Worm (Caenorhabditis elegans): ENCODE data around the gene Y57G11C.48.

The Y57G11C.48 gene

DNA sequence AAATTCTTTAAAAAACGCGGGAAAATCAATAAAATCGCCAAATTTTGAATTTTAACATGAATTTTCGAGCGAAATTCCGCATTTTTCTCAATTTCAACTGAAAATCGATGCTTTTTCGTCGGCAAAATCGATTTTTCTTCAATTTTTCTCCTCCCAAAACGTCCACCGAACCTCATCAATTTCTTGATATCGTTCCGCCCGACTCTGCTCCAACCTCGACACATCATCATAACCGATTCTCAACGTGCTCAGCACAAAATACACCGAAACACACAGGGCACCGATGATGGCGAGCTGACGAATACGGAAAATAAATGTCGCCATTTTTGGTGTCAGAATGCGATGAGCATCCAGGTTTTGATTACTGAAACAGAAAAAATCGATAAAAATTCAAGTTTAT is 14.4 kb upstream of the Y57G11C.48 start, which contains the start of gene Y41E3.1:
Gene Y41E3.1, minus strand, starts transcription at position 324 of the 400 bp plus-strand sequence.
- TF ChIP-seq snpc-1.2 (GFP tag; IDR thresholded peaks at IDR 0.05) (peak; percentile 82), lin-1 (GFP tag; IDR thresholded peaks at IDR 0.05) (no peak), lin-38 (GFP tag; IDR thresholded peaks at IDR 0.05) (peak; percentile 53)

DNA sequence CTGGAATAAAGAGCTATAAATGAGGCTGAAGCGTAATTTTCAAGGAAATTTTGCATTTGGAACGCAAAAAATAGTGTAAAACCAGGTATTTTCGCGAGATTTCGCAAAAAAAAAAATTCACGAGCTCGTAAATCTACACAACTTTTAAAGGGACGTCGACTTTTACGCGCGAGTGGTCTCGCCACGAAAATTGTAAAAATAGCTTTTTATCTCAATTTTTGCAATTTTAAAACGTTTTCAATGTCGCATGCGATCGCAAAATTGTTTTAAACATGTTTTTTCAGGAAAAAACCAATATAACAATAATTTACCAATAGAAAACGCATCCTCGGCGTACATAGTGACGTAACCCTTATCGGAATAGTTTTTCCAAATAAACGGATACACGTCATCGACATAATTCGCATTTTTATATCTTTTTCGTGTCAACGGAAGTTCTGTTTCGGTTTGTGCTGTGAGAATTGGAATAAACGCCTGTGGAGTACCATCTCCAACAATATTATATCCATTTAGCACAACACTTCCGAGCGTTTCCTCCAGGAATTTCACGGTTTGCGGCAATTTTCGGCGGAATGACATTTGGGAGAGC is 12.7 kb upstream of the Y57G11C.48 start:
- TF ChIP-seq zfp-3 (GFP tag; conservative IDR thresholded peaks at IDR 0.05) (no peak), jun-1 (tag; optimal IDR thresholded peaks at IDR 0.05) (no peak), lin-13 (GFP tag; optimal IDR thresholded peaks at IDR 0.05) (no peak), tag-97 (GFP tag; IDR thresholded peaks at IDR 0.05) (no peak), mdl-1 (tag; optimal IDR thresholded peaks at IDR 0.05) (no peak), lin-29 (GFP tag; IDR thresholded peaks at IDR 0.05) (no peak), dmd-9 (GFP tag; IDR thresholded peaks at IDR 0.05) (no peak), spr-3 (GFP tag; optimal IDR thresholded peaks at IDR 0.05) (no peak), nhr-11 (tag; optimal IDR thresholded peaks at IDR 0.05) (no peak), pqm-1 (tag; optimal IDR thresholded peaks at IDR 0.05) (no peak), ceh-28 (tag; optimal IDR thresholded peaks at IDR 0.05) (no peak), snpc-4 (tag; optimal IDR thresholded peaks at IDR 0.05) (no peak), egl-43 (GFP tag; IDR thresholded peaks at IDR 0.05) (no peak), T26A8.4 (GFP tag; IDR thresholded peaks at IDR 0.05) (no peak), nhr-28 (tag; optimal IDR thresholded peaks at IDR 0.05) (no peak), nhr-237 (tag; optimal IDR thresholded peaks at IDR 0.05) (no peak), zip-11 (GFP tag; IDR thresholded peaks at IDR 0.05) (no peak), lin-38 (GFP tag; IDR thresholded peaks at IDR 0.05) (peak; percentile 77), mdt-29 (GFP tag; IDR thresholded peaks at IDR 0.05) (no peak), ZK546.5 (tag; optimal IDR thresholded peaks at IDR 0.05) (no peak), Y48G9A.11 (GFP tag; IDR thresholded peaks at IDR 0.05) (0 out of 2 replicates have a peak, but pooled peaks have one; percentile 8), Y5F2A.4 (GFP tag; optimal IDR thresholded peaks at IDR 0.05) (no peak), mes-2 (tag; optimal IDR thresholded peaks at IDR 0.05; ENCODE audit: poor library complexity, severe bottlenecking) (peak; percentile 51), unc-130 (GFP tag; optimal IDR thresholded peaks at IDR 0.05) (peak; percentile 32), ama-1 (optimal IDR thresholded peaks at IDR 0.05) (no peak), hlh-11 (tag; optimal IDR thresholded peaks at IDR 0.05) (no peak), nhr-76 (tag; optimal IDR thresholded peaks at IDR 0.05) (no peak), ceh-62 (tag; optimal IDR thresholded peaks at IDR 0.05) (no peak), hlh-30 (tag; optimal IDR thresholded peaks at IDR 0.05; ENCODE audit: insufficient read depth) (no peak), nhr-102 (tag; optimal IDR thresholded peaks at IDR 0.05) (no peak), lim-7 (GFP tag; IDR thresholded peaks at IDR 0.05) (no peak), zag-1 (tag; optimal IDR thresholded peaks at IDR 0.05) (no peak), F26F4.8 (GFP tag; conservative IDR thresholded peaks at IDR 0.05) (no peak), lin-39 (tag; optimal IDR thresholded peaks at IDR 0.05) (no peak), skn-1 (tag; optimal IDR thresholded peaks at IDR 0.05) (no peak), lin-1 (GFP tag; IDR thresholded peaks at IDR 0.05) (no peak), mep-1 (tag; optimal IDR thresholded peaks at IDR 0.05) (no peak), mxl-2 (GFP tag; conservative IDR thresholded peaks at IDR 0.05) (no peak), nhr-111 (GFP tag; optimal IDR thresholded peaks at IDR 0.05) (no peak), aha-1 (tag) (peak; percentile 75), mxl-3 (GFP tag; optimal IDR thresholded peaks at IDR 0.05) (no peak), nhr-42 (GFP tag; IDR thresholded peaks at IDR 0.05) (no peak), D1046.2 (GFP tag; IDR thresholded peaks at IDR 0.05) (no peak), rbr-2 (tag; optimal IDR thresholded peaks at IDR 0.05) (no peak), fkh-10 (GFP tag; optimal IDR thresholded peaks at IDR 0.05) (no peak), ceh-44 (GFP tag; IDR thresholded peaks at IDR 0.05) (no peak), Y75B8A.6 (GFP tag; IDR thresholded peaks at IDR 0.05) (no peak), R02D3.7 (tag; optimal IDR thresholded peaks at IDR 0.05) (peak; percentile 64), Y105C5A.15 (GFP tag; IDR thresholded peaks at IDR 0.05) (no peak)

Measured in whole organism, L4 larva.